Worm (Caenorhabditis elegans): Measurements from ENCODE around the gene nep-12.

ce11 chrII:4728687-4729086 is 55.6 kb downstream of the nep-12 start:
- no peak for TF ChIP-seq unc-62 (GFP tag; optimal IDR thresholded peaks at IDR 0.05 in 1 of 2)
- TF ChIP-seq unc-62 (tag; optimal IDR thresholded peaks at IDR 0.05), result no peak
- TF ChIP-seq F44E2.7 (GFP tag; IDR thresholded peaks at IDR 0.05), result no peak
- no peak for TF ChIP-seq zfp-3 (GFP tag; conservative IDR thresholded peaks at IDR 0.05)
- TF ChIP-seq nhr-10 (tag; optimal IDR thresholded peaks at IDR 0.05), result no peak
- TF ChIP-seq snpc-1.2 (GFP tag; IDR thresholded peaks at IDR 0.05), result no peak
- no peak for TF ChIP-seq ztf-7 (tag; optimal IDR thresholded peaks at IDR 0.05)
- TF ChIP-seq pha-4 (GFP tag; IDR thresholded peaks at IDR 0.05), result no peak
- TF ChIP-seq pha-4 (tag; optimal IDR thresholded peaks at IDR 0.05), result no peak
- TF ChIP-seq ceh-62 (tag; optimal IDR thresholded peaks at IDR 0.05), result no peak
- no peak for TF ChIP-seq ces-1 (GFP tag; optimal IDR thresholded peaks at IDR 0.05)
